Fruit fly (Drosophila melanogaster): ENCODE measurements around the gene mRpL17.

mRpL17 gene

dm6 chr3L:270760-271500, 6.4 kb downstream of the mRpL17 start, which contains the start of gene miple2 (continued):
- peak; percentile 61 for TF ChIP-seq OdsH (GFP tag; optimal IDR thresholded peaks at IDR 0.05)
- no peak for TF ChIP-seq fd85E (GFP tag; optimal IDR thresholded peaks at IDR 0.05)
- TF ChIP-seq vri (GFP tag; optimal IDR thresholded peaks at IDR 0.05), result peak; percentile 90
- peak; percentile 12 for TF ChIP-seq CG7368 (GFP tag; optimal IDR thresholded peaks at IDR 0.05)
- peak; percentile 59 for TF ChIP-seq CG8632 (GFP tag; optimal IDR thresholded peaks at IDR 0.05)
- TF ChIP-seq CG3032 (tag; optimal IDR thresholded peaks at IDR 0.05), result peak; percentile 62
- no peak for TF ChIP-seq CG4318 (GFP tag; optimal IDR thresholded peaks at IDR 0.05)
- TF ChIP-seq dsx (GFP tag; optimal IDR thresholded peaks at IDR 0.05; ENCODE audit: poor library complexity, severe bottlenecking), result peak; percentile 11
- peak; percentile 32 for TF ChIP-seq CG8319 (GFP tag; optimal IDR thresholded peaks at IDR 0.05)
- TF ChIP-seq eg (GFP tag; IDR thresholded peaks at IDR 0.05), result peak; percentile 57; the same call in 2 of the 3 replicates
- TF ChIP-seq Ets96B (tag; optimal IDR thresholded peaks at IDR 0.05), result peak; percentile 69
- peak; percentile 69 for TF ChIP-seq Eip75B (GFP tag; optimal IDR thresholded peaks at IDR 0.05)
- TF ChIP-seq Hr4 (GFP tag; optimal IDR thresholded peaks at IDR 0.05), result peak; percentile 76
- no peak for TF ChIP-seq CG11902 (GFP tag; optimal IDR thresholded peaks at IDR 0.05)
- TF ChIP-seq CG10631 (GFP tag; optimal IDR thresholded peaks at IDR 0.05), result peak; percentile 76
- TF ChIP-seq Hr38 (GFP tag; optimal IDR thresholded peaks at IDR 0.05), result no peak
- no peak for TF ChIP-seq Sox15 (GFP tag; optimal IDR thresholded peaks at IDR 0.05)
- TF ChIP-seq fd59A (GFP tag; optimal IDR thresholded peaks at IDR 0.05), result peak; percentile 67
- TF ChIP-seq Blimp-1 (GFP tag; optimal IDR thresholded peaks at IDR 0.05), result peak; percentile 16
- peak; percentile 50 for TF ChIP-seq net (GFP tag; optimal IDR thresholded peaks at IDR 0.05)
- peak; percentile 84 for TF ChIP-seq Sox14 (GFP tag; optimal IDR thresholded peaks at IDR 0.05)
- peak; percentile 21 for TF ChIP-seq dac (GFP tag; optimal IDR thresholded peaks at IDR 0.05)
- TF ChIP-seq CG10669 (GFP tag; optimal IDR thresholded peaks at IDR 0.05), result peak; percentile 66
- peak; percentile 41 for TF ChIP-seq CG6808 (GFP tag; optimal IDR thresholded peaks at IDR 0.05)
- peak; percentile 64 for TF ChIP-seq acj6 (GFP tag; optimal IDR thresholded peaks at IDR 0.05)
- TF ChIP-seq Smox (GFP tag; optimal IDR thresholded peaks at IDR 0.05), result peak; percentile 73
- TF ChIP-seq fkh (GFP tag; optimal IDR thresholded peaks at IDR 0.05), result peak; percentile 97
- TF ChIP-seq pdm3 (GFP tag; optimal IDR thresholded peaks at IDR 0.05), result peak; percentile 74
- TF ChIP-seq Gug (GFP tag; IDR thresholded peaks at IDR 0.05), result no peak
- TF ChIP-seq Eip93F (GFP tag; optimal IDR thresholded peaks at IDR 0.05), result no peak
- TF ChIP-seq CG11294 (GFP tag; IDR thresholded peaks at IDR 0.05), result no peak
- TF ChIP-seq CG3919 (GFP tag; optimal IDR thresholded peaks at IDR 0.05), result peak; percentile 58
- TF ChIP-seq cyc (GFP tag; optimal IDR thresholded peaks at IDR 0.05), result peak; percentile 52
- TF ChIP-seq CG31627 (GFP tag; optimal IDR thresholded peaks at IDR 0.05), result peak; percentile 65
- peak; percentile 64 to 70 for TF ChIP-seq ss (GFP tag; optimal IDR thresholded peaks at IDR 0.05)
- TF ChIP-seq CG15336 (GFP tag; IDR thresholded peaks at IDR 0.05), result peak; percentile 48; the same call in 1 of the 2 replicates
- TF ChIP-seq CG6792 (GFP tag; optimal IDR thresholded peaks at IDR 0.05), result peak; percentile 62
- TF ChIP-seq Ets21C (GFP tag; optimal IDR thresholded peaks at IDR 0.05), result peak; percentile 45
- TF ChIP-seq topi (GFP tag; optimal IDR thresholded peaks at IDR 0.05), result peak; percentile 64
- no peak for TF ChIP-seq CG9139 (GFP tag; optimal IDR thresholded peaks at IDR 0.05)
- TF ChIP-seq svp (GFP tag), result no peak
- peak; percentile 9 for TF ChIP-seq CG1621 (tag; optimal IDR thresholded peaks at IDR 0.05)
